Worm (Caenorhabditis elegans): Measurements from ENCODE around the gene pccb-1.
A peak's percentile ranks its signal among the peaks of the same experiment; 100 is the strongest.

pccb-1 gene

ce11 chrX:3099832-3100231 is 10.5 kb downstream of the pccb-1 start, which contains the start of gene sec-3 (continued):
- no peak for TF ChIP-seq cey-2 (tag; optimal IDR thresholded peaks at IDR 0.05; ENCODE audit: borderline replicate concordance, insufficient read depth)
- peak; percentile 53; the same call in 1 of the 2 replicates for TF ChIP-seq lin-29 (GFP tag; IDR thresholded peaks at IDR 0.05)
- TF ChIP-seq Y105C5A.15 (GFP tag; IDR thresholded peaks at IDR 0.05): no peak
- peak; percentile 63; the same call in 1 of the 2 replicates for TF ChIP-seq nhr-42 (GFP tag; IDR thresholded peaks at IDR 0.05)
- no peak for TF ChIP-seq F49E8.2 (tag; optimal IDR thresholded peaks at IDR 0.05; ENCODE audit: borderline replicate concordance)
- peak in 1 of 2 experiments; percentile 92 for TF ChIP-seq lsy-2 (tag; optimal IDR thresholded peaks at IDR 0.05)
- peak; percentile 84 for TF ChIP-seq lin-13 (GFP tag; optimal IDR thresholded peaks at IDR 0.05)
- TF ChIP-seq ZK546.5 (tag; optimal IDR thresholded peaks at IDR 0.05): no peak
- peak; percentile 79 for TF ChIP-seq nhr-48 (tag; optimal IDR thresholded peaks at IDR 0.05)
- TF ChIP-seq sdz-12 (GFP tag; optimal IDR thresholded peaks at IDR 0.05): no peak
- TF ChIP-seq duxl-1 (tag; optimal IDR thresholded peaks at IDR 0.05; ENCODE audit: poor library complexity): peak; percentile 85
- TF ChIP-seq egl-43 (GFP tag; IDR thresholded peaks at IDR 0.05): no peak
- no peak for TF ChIP-seq ceh-62 (tag; optimal IDR thresholded peaks at IDR 0.05)
- no peak for TF ChIP-seq aly-2 (tag; optimal IDR thresholded peaks at IDR 0.05)
- TF ChIP-seq dve-1 (tag; optimal IDR thresholded peaks at IDR 0.05; ENCODE audit: insufficient read depth): peak; percentile 96
- no peak for TF ChIP-seq nhr-237 (tag; optimal IDR thresholded peaks at IDR 0.05)
- TF ChIP-seq lin-1 (GFP tag; IDR thresholded peaks at IDR 0.05): peak; percentile 35; the same call in 1 of the 2 replicates
- no peak for TF ChIP-seq F44E2.7 (GFP tag; IDR thresholded peaks at IDR 0.05)
- TF ChIP-seq mdt-29 (GFP tag; IDR thresholded peaks at IDR 0.05): no peak
- TF ChIP-seq daf-12 (tag; optimal IDR thresholded peaks at IDR 0.05): no peak
- TF ChIP-seq zfp-3 (GFP tag; conservative IDR thresholded peaks at IDR 0.05): peak; percentile 68
- no peak for TF ChIP-seq attf-4 (tag; optimal IDR thresholded peaks at IDR 0.05)
- TF ChIP-seq nhr-102 (tag; optimal IDR thresholded peaks at IDR 0.05): peak; percentile 93
- TF ChIP-seq nhr-11 (tag; optimal IDR thresholded peaks at IDR 0.05): peak; percentile 49
- no peak for TF ChIP-seq lir-3 (tag; optimal IDR thresholded peaks at IDR 0.05)
- peak; percentile 87 for TF ChIP-seq hmg-1.1 (GFP tag; IDR thresholded peaks at IDR 0.05)
- TF ChIP-seq ama-1 (optimal IDR thresholded peaks at IDR 0.05): peak; percentile 15
- TF ChIP-seq unc-130 (GFP tag; optimal IDR thresholded peaks at IDR 0.05): no peak
- no peak for TF ChIP-seq ceh-44 (GFP tag; IDR thresholded peaks at IDR 0.05)
- TF ChIP-seq ztf-11 (tag; optimal IDR thresholded peaks at IDR 0.05): no peak
- peak; percentile 47 to 58 for TF ChIP-seq daf-16 (GFP tag; optimal IDR thresholded peaks at IDR 0.05)
- peak; percentile 83 for TF ChIP-seq daf-16 (tag; optimal IDR thresholded peaks at IDR 0.05)
- peak; percentile 49 for TF ChIP-seq pqm-1 (tag; optimal IDR thresholded peaks at IDR 0.05)
- TF ChIP-seq ceh-20 (GFP tag; IDR thresholded peaks at IDR 0.05): 0 out of 2 replicates have a peak, but pooled peaks have one; percentile 54
- peak; percentile 80 for TF ChIP-seq arid-1 (GFP tag; conservative IDR thresholded peaks at IDR 0.05)
- TF ChIP-seq pha-4 (GFP tag; IDR thresholded peaks at IDR 0.05): peak; percentile 55
- peak; percentile 88 for TF ChIP-seq pha-4 (tag; optimal IDR thresholded peaks at IDR 0.05)
- peak; percentile 88 for TF ChIP-seq rbr-2 (tag; optimal IDR thresholded peaks at IDR 0.05)
- TF ChIP-seq dmd-8 (GFP tag; IDR thresholded peaks at IDR 0.05): no peak
- TF ChIP-seq saeg-2 (GFP tag; IDR thresholded peaks at IDR 0.05): 0 out of 2 replicates have a peak, but pooled peaks have one; percentile 45
- peak; percentile 70 for TF ChIP-seq jun-1 (tag; optimal IDR thresholded peaks at IDR 0.05)
- TF ChIP-seq nhr-28 (tag; optimal IDR thresholded peaks at IDR 0.05): peak; percentile 75
- TF ChIP-seq Y5F2A.4 (GFP tag; optimal IDR thresholded peaks at IDR 0.05): no peak
- no peak for TF ChIP-seq madf-9 (GFP tag; conservative IDR thresholded peaks at IDR 0.05)
- no peak for TF ChIP-seq snpc-4 (tag; optimal IDR thresholded peaks at IDR 0.05)
